Worm (Caenorhabditis elegans): Measurements from ENCODE around the gene tag-329.

tag-329 gene

DNA sequence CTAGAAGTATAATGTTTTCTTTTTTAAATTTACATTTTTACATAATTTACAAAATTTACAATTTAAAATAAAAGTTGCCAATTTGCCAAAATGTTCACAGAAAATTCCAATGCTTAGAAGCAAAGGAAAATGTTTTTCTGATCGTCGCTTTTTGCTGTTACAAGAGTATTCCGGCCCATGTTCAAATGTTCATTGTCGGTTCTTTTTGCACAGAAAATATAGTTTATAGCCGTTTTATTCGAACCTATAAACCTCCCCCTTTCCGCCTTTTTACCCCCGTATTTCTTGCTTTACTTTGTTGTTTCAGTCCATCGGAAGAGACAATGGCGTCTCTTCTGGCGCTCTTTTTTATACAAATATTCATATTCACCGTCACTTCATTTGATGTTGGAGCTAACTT is at the start of gene tag-329:
tag-329 (plus strand) TSS at position 301 of the 400 bp plus-strand sequence.
- TF ChIP-seq elt-3 (tag; optimal IDR thresholded peaks at IDR 0.05) (no peak), lsy-2 (tag; optimal IDR thresholded peaks at IDR 0.05) (no peak), cnd-1 (tag; optimal IDR thresholded peaks at IDR 0.05) (no peak), bed-3 (GFP tag; optimal IDR thresholded peaks at IDR 0.05) (no peak)

DNA sequence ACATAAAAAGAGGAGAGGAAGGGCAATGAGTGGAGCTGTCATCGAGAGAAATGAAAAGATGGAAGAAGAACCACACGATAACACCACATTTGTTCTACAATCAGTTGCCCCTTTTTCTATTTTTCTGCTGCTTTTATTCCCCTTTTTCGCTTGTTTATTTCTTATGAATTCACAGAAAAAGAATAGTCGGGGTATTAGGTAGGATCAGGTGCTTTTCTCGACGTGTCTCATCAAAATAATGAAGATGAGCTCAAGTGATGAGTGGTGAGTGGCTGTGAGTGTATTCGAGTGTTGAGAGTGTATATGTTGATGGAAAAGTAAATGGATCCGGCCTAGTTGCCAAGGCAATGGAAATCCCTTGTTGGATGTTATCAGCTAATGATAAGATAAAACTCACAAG is 49.2 kb upstream of the tag-329 start:
- TF ChIP-seq nhr-28 (tag; optimal IDR thresholded peaks at IDR 0.05) (no peak), cnd-1 (tag; optimal IDR thresholded peaks at IDR 0.05) (no peak), lin-32 (GFP tag; optimal IDR thresholded peaks at IDR 0.05) (no peak), ceh-43 (GFP tag; optimal IDR thresholded peaks at IDR 0.05) (no peak), M03D4.4 (tag; optimal IDR thresholded peaks at IDR 0.05) (no peak), unc-62 (GFP tag; optimal IDR thresholded peaks at IDR 0.05) (no peak), lsy-2 (tag; optimal IDR thresholded peaks at IDR 0.05) (no peak), hlh-1 (tag; optimal IDR thresholded peaks at IDR 0.05) (no peak), ceh-83 (GFP tag; optimal IDR thresholded peaks at IDR 0.05) (no peak), drap-1 (GFP tag; optimal IDR thresholded peaks at IDR 0.05) (no peak), elt-3 (tag; optimal IDR thresholded peaks at IDR 0.05) (no peak), ces-1 (GFP tag; optimal IDR thresholded peaks at IDR 0.05) (no peak), snpc-4 (tag; optimal IDR thresholded peaks at IDR 0.05) (no peak), nhr-76 (tag; optimal IDR thresholded peaks at IDR 0.05) (no peak), mls-2 (tag; optimal IDR thresholded peaks at IDR 0.05) (no peak), mep-1 (tag; optimal IDR thresholded peaks at IDR 0.05) (no peak), elt-1 (tag; optimal IDR thresholded peaks at IDR 0.05; ENCODE audit: borderline replicate concordance, insufficient read depth) (no peak)

DNA sequence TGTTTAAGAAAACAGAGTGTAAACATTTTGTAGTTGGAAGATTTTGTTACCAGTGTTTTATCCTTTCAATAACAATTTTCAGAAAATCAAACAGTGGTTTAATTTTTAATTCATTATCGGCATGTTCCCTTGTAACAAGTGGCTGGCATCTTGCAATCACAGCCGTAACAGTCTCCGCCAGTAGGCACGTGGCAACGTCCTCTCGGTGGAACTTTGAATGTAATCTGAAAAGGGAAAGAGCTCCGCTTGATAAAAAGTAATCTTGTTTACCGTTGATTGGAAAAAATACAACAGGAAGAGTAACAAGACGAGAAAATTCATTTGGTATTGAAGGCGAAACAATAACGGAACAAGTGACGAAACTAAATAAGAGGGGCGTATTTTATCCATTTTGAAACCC is 45.3 kb upstream of the tag-329 start, which contains the start of gene K06A4.10:
K06A4.10 (minus strand) TSS at position 390 of the 400 bp plus-strand sequence.
- TF ChIP-seq nhr-76 (tag; optimal IDR thresholded peaks at IDR 0.05), result no peak
- TF ChIP-seq M03D4.4 (tag; optimal IDR thresholded peaks at IDR 0.05), result no peak
- TF ChIP-seq lin-32 (GFP tag; optimal IDR thresholded peaks at IDR 0.05), result no peak
- no peak for TF ChIP-seq lin-13 (tag; optimal IDR thresholded peaks at IDR 0.05)
- TF ChIP-seq bed-3 (GFP tag; optimal IDR thresholded peaks at IDR 0.05), result no peak
- TF ChIP-seq elt-1 (tag; optimal IDR thresholded peaks at IDR 0.05; ENCODE audit: borderline replicate concordance, insufficient read depth), result no peak
- no peak for TF ChIP-seq elt-3 (tag; optimal IDR thresholded peaks at IDR 0.05)
- no peak for TF ChIP-seq ceh-43 (GFP tag; optimal IDR thresholded peaks at IDR 0.05)
- TF ChIP-seq nhr-237 (tag; optimal IDR thresholded peaks at IDR 0.05), result no peak
- no peak for TF ChIP-seq snpc-4 (tag; optimal IDR thresholded peaks at IDR 0.05)
- no peak for TF ChIP-seq ces-1 (GFP tag; optimal IDR thresholded peaks at IDR 0.05)
- TF ChIP-seq tbx-8 (GFP tag; optimal IDR thresholded peaks at IDR 0.05), result no peak
- no peak for TF ChIP-seq sptf-1 (tag; optimal IDR thresholded peaks at IDR 0.05)
- TF ChIP-seq hlh-1 (tag; optimal IDR thresholded peaks at IDR 0.05), result no peak
- TF ChIP-seq blmp-1 (tag; optimal IDR thresholded peaks at IDR 0.05), result no peak
- no peak for TF ChIP-seq ceh-83 (GFP tag; optimal IDR thresholded peaks at IDR 0.05)
- TF ChIP-seq nhr-2 (tag; optimal IDR thresholded peaks at IDR 0.05), result no peak
- TF ChIP-seq cnd-1 (tag; optimal IDR thresholded peaks at IDR 0.05), result no peak
- TF ChIP-seq unc-120 (tag; optimal IDR thresholded peaks at IDR 0.05; ENCODE audit: poor library complexity, severe bottlenecking), result no peak

DNA sequence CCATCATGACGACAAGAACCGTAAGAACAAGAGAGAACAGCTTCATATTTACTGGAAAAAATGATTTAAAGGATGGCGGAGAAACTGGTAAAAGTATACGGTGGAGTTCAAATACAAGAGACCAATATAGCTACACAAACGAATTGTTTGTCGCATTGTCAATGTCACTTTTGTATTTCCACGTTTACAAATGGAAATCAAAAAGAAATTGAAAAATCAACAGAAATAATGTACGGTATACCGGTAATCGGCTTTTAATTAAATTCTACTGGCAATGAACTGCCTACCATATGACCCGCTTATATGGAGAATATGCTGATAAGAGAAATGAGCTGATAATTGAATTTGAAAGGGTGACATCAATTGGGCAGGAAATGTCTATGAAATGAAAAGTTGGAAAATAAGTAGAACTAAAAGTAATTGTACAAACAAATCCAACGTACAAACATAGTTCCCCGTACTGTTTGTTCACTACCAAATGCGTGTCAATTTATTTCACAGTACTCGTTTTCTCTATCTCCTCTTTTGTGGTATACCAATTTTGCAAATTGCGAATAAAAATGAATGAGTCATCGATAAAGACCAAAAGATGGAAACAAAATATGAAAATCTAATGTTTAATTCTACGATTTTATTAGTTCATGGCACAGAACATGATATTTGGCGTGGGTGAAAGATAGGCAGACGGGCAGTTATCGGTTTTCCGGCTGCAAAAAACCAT is 43.1 kb upstream of the tag-329 start, which contains the start of gene K06A4.7:
K06A4.7 (minus strand) TSS at position 51 of the 721 bp plus-strand sequence.
- TF ChIP-seq pha-4 (tag; optimal IDR thresholded peaks at IDR 0.05), result no peak
- TF ChIP-seq ceh-43 (GFP tag; optimal IDR thresholded peaks at IDR 0.05), result no peak
- no peak for TF ChIP-seq nhr-2 (tag; optimal IDR thresholded peaks at IDR 0.05)
- TF ChIP-seq zip-8 (tag; optimal IDR thresholded peaks at IDR 0.05), result no peak
- TF ChIP-seq mls-2 (tag; optimal IDR thresholded peaks at IDR 0.05), result no peak
- TF ChIP-seq sem-2 (GFP tag; optimal IDR thresholded peaks at IDR 0.05), result no peak
- no peak for TF ChIP-seq tbx-8 (GFP tag; optimal IDR thresholded peaks at IDR 0.05)
- TF ChIP-seq cnd-1 (tag; optimal IDR thresholded peaks at IDR 0.05), result no peak
- TF ChIP-seq lin-13 (tag; optimal IDR thresholded peaks at IDR 0.05), result no peak
- TF ChIP-seq lsy-2 (tag; optimal IDR thresholded peaks at IDR 0.05), result no peak
- no peak for TF ChIP-seq nhr-76 (tag; optimal IDR thresholded peaks at IDR 0.05)
- TF ChIP-seq drap-1 (GFP tag; optimal IDR thresholded peaks at IDR 0.05), result no peak
- no peak for TF ChIP-seq nhr-28 (tag; optimal IDR thresholded peaks at IDR 0.05)
- no peak for TF ChIP-seq unc-39 (tag; optimal IDR thresholded peaks at IDR 0.05)
- TF ChIP-seq sptf-1 (tag; optimal IDR thresholded peaks at IDR 0.05), result no peak
- TF ChIP-seq elt-1 (tag; optimal IDR thresholded peaks at IDR 0.05; ENCODE audit: borderline replicate concordance, insufficient read depth), result no peak
- TF ChIP-seq ham-2 (GFP tag; optimal IDR thresholded peaks at IDR 0.05), result no peak
- TF ChIP-seq ceh-39 (tag; optimal IDR thresholded peaks at IDR 0.05), result no peak
- TF ChIP-seq ztf-11 (tag; optimal IDR thresholded peaks at IDR 0.05), result no peak

Data from whole organism, mixed stage, embryonic.